Worm (Caenorhabditis elegans) whole organism, late embryonic: ENCODE results near the gene dnj-3.
"Not testable (repeated sequence)": the region's sequence is repeated elsewhere in the genome, so short reads cannot be mapped to it uniquely, and the experiment has no call there.

Experiments
- C38D4.7 ChIP-seq: fragments of 200-800 bp; sonication (Bioruptor generic); optimal IDR thresholded peaks from 2 replicates; lab custom pipeline; 2018; ENCODE audit warnings: mild to moderate bottlenecking, missing genetic modification characterization, moderate library complexity, missing compliant biosample characterization
- hlh-15 ChIP-seq: sonication (generic microtip); optimal IDR thresholded peaks from 2 replicates; lab custom pipeline; 2016; ENCODE audit warnings: missing genetic modification characterization, missing compliant biosample characterization
- hlh-30 ChIP-seq: sonication (generic microtip); optimal IDR thresholded peaks from 2 replicates; lab custom pipeline; 2017; ENCODE audit warnings: antibody characterized with exemption, missing genetic modification characterization, missing compliant biosample characterization; ENCODE audit not compliant: insufficient read depth
- pha-2 ChIP-seq: sonication (generic microtip); optimal IDR thresholded peaks from 2 replicates; lab custom pipeline; 2017; ENCODE audit warnings: mild to moderate bottlenecking, missing genetic modification characterization, missing compliant biosample characterization

ce11 chrV:15115968-15116367 lies 47.5 kb downstream of the dnj-3 start, which contains the start of gene T01G5.8:
- TF ChIP-seq hlh-15 (tag; lab: Kevin White, UChicago); pha-2 (tag; lab: Kevin White, UChicago); hlh-30; C38D4.7 (GFP tag; lab: Kevin White, UChicago): not testable (repeated sequence)
